Worm (Caenorhabditis elegans) whole organism, L2 larva: ENCODE measurements around the gene ZK596.3.
A peak's percentile ranks its signal among the peaks of the same experiment; 100 is the strongest.

Experiments used
- C34F6.9 ChIP-seq: fragments of 150-350 bp; optimal IDR thresholded peaks from 2 replicates; lab custom pipeline; 2014; ENCODE audit warnings: missing biosample characterization, missing genetic modification characterization
- F13H6.1 ChIP-seq: sonication (generic microtip); optimal IDR thresholded peaks from 2 replicates; lab custom pipeline; 2016; ENCODE audit warnings: missing genetic modification characterization, missing compliant biosample characterization
- R02D3.7 ChIP-seq: fragments of 150-350 bp; optimal IDR thresholded peaks from 2 replicates; lab custom pipeline; 2014; ENCODE audit warnings: missing biosample characterization, missing genetic modification characterization
- Y55F3AM.14 ChIP-seq: fragments of 200-800 bp; sonication (Bioruptor generic); optimal IDR thresholded peaks from 2 replicates; lab custom pipeline; 2018; ENCODE audit warnings: mild to moderate bottlenecking, missing genetic modification characterization, missing compliant biosample characterization
- ZK546.5 ChIP-seq: sonication (generic microtip); optimal IDR thresholded peaks from 2 replicates; lab custom pipeline; 2017; ENCODE audit warnings: missing biosample characterization, missing genetic modification characterization
- alr-1 ChIP-seq: fragments of 150-350 bp; optimal IDR thresholded peaks from 2 replicates; lab custom pipeline; 2014; ENCODE audit warnings: missing biosample characterization, missing genetic modification characterization
- aly-2 ChIP-seq: fragments of 150-350 bp; optimal IDR thresholded peaks from 2 replicates; lab custom pipeline; 2014; ENCODE audit warnings: missing biosample characterization, missing genetic modification characterization
- ama-1 ChIP-seq: fragments of 150-350 bp; optimal IDR thresholded peaks from 2 replicates; lab custom pipeline; 2018; ENCODE audit warnings: inconsistent platforms
- blmp-1 ChIP-seq: sonication (generic microtip); optimal IDR thresholded peaks from 2 replicates; lab custom pipeline; 2017; ENCODE audit warnings: missing genetic modification characterization, mild to moderate bottlenecking, missing compliant biosample characterization, antibody characterized with exemption, moderate library complexity; ENCODE audit not compliant: insufficient read depth
- ceh-16 ChIP-seq: fragments of 150-350 bp; optimal IDR thresholded peaks from 2 replicates; lab custom pipeline; 2014; ENCODE audit warnings: missing biosample characterization, missing genetic modification characterization
- ceh-82 ChIP-seq: fragments of 150-350 bp; optimal IDR thresholded peaks from 2 replicates; lab custom pipeline; 2014; ENCODE audit warnings: missing biosample characterization, missing genetic modification characterization
- crh-2 ChIP-seq: sonication (generic microtip); optimal IDR thresholded peaks from 2 replicates; lab custom pipeline; 2017; ENCODE audit warnings: missing biosample characterization, missing genetic modification characterization
- dmd-4 ChIP-seq: sonication (generic microtip); optimal IDR thresholded peaks from 2 replicates; lab custom pipeline; 2017; ENCODE audit warnings: missing biosample characterization, missing genetic modification characterization
- egl-27 ChIP-seq: sonication (generic microtip); optimal IDR thresholded peaks from 3 replicates; lab custom pipeline; 2017; ENCODE audit warnings: missing biosample characterization, missing genetic modification reagents, missing genetic modification characterization
- elt-1 ChIP-seq: fragments of 150-350 bp; optimal IDR thresholded peaks from 2 replicates; lab custom pipeline; 2014; ENCODE audit warnings: missing biosample characterization, missing genetic modification characterization
- elt-3 ChIP-seq: sonication (generic microtip); optimal IDR thresholded peaks from 2 replicates; lab custom pipeline; 2017; ENCODE audit warnings: missing biosample characterization, missing genetic modification characterization
- fos-1 ChIP-seq: fragments of 150-350 bp; optimal IDR thresholded peaks from 2 replicates; lab custom pipeline; 2014; ENCODE audit warnings: missing biosample characterization, missing genetic modification characterization
- gmeb-1 ChIP-seq: fragments of 150-350 bp; optimal IDR thresholded peaks from 2 replicates; lab custom pipeline; 2014; ENCODE audit warnings: missing biosample characterization, missing genetic modification characterization
- lin-11 ChIP-seq: fragments of 150-350 bp; sonication (generic microtip); optimal IDR thresholded peaks from 2 replicates; lab custom pipeline; 2014; ENCODE audit warnings: missing biosample characterization, missing genetic modification characterization, inconsistent platforms, mixed read lengths
- lin-13 ChIP-seq: fragments of 150-350 bp; optimal IDR thresholded peaks from 2 replicates; lab custom pipeline; 2014; ENCODE audit warnings: missing biosample characterization, missing genetic modification reagents, missing genetic modification characterization
- lin-39 ChIP-seq: fragments of 150-350 bp; optimal IDR thresholded peaks from 2 replicates; lab custom pipeline; 2014; ENCODE audit warnings: missing biosample characterization, missing genetic modification reagents, missing genetic modification characterization
- lsy-2 ChIP-seq, 2 experiments: fragments of 150-350 bp in 1 of 2; sonication (generic microtip) in 1 of 2; optimal IDR thresholded peaks; 2 replicates each; lab custom pipeline; 2014 to 2017; ENCODE audit warnings: missing biosample characterization in 2 of 2, missing genetic modification characterization in 2 of 2
- mab-5 ChIP-seq: fragments of 150-350 bp; optimal IDR thresholded peaks from 2 replicates; lab custom pipeline; 2014; ENCODE audit warnings: missing biosample characterization, missing genetic modification characterization
- mbf-1 ChIP-seq: sonication (generic microtip); optimal IDR thresholded peaks from 2 replicates; lab custom pipeline; 2017; ENCODE audit warnings: missing biosample characterization, missing genetic modification characterization
- mdl-1 ChIP-seq, 2 experiments: fragments of 150-350 bp in 1 of 2; sonication (generic microtip) in 1 of 2; optimal IDR thresholded peaks; 2 replicates each; lab custom pipeline; 2017; ENCODE audit warnings: missing biosample characterization in 2 of 2, missing genetic modification characterization in 2 of 2
- nhr-10 ChIP-seq: sonication (generic microtip); optimal IDR thresholded peaks from 2 replicates; lab custom pipeline; 2017; ENCODE audit warnings: missing biosample characterization, missing genetic modification characterization
- nhr-11 ChIP-seq: fragments of 150-350 bp; optimal IDR thresholded peaks from 2 replicates; lab custom pipeline; 2014; ENCODE audit warnings: missing biosample characterization, missing genetic modification characterization
- nhr-12 ChIP-seq: fragments of 150-350 bp; optimal IDR thresholded peaks from 2 replicates; lab custom pipeline; 2014; ENCODE audit warnings: missing biosample characterization, missing genetic modification characterization
- nhr-129 ChIP-seq: fragments of 150-350 bp; optimal IDR thresholded peaks from 2 replicates; lab custom pipeline; 2014; ENCODE audit warnings: missing biosample characterization, missing genetic modification characterization
- nhr-21 ChIP-seq: fragments of 150-350 bp; optimal IDR thresholded peaks from 2 replicates; lab custom pipeline; 2014; ENCODE audit warnings: missing biosample characterization, missing genetic modification characterization
- nhr-23 ChIP-seq: fragments of 150-350 bp; optimal IDR thresholded peaks from 2 replicates; lab custom pipeline; 2014; ENCODE audit warnings: missing biosample characterization, missing genetic modification reagents, missing genetic modification characterization
- nhr-237 ChIP-seq: fragments of 150-350 bp; optimal IDR thresholded peaks from 2 replicates; lab custom pipeline; 2014; ENCODE audit warnings: missing biosample characterization, missing genetic modification characterization
- nhr-25 ChIP-seq: fragments of 150-350 bp; sonication (generic microtip); optimal IDR thresholded peaks from 3 replicates; lab custom pipeline; 2014; ENCODE audit warnings: missing biosample characterization, missing genetic modification characterization
- nhr-6 ChIP-seq: fragments of 150-350 bp; optimal IDR thresholded peaks from 2 replicates; lab custom pipeline; 2014; ENCODE audit warnings: missing biosample characterization, missing genetic modification characterization
- nhr-77 ChIP-seq: fragments of 150-350 bp; optimal IDR thresholded peaks from 2 replicates; lab custom pipeline; 2014; ENCODE audit warnings: missing biosample characterization, missing genetic modification characterization
- peb-1 ChIP-seq: fragments of 150-350 bp; optimal IDR thresholded peaks from 2 replicates; lab custom pipeline; 2014; ENCODE audit warnings: missing biosample characterization, missing genetic modification characterization
- sem-4 ChIP-seq: fragments of 150-350 bp; optimal IDR thresholded peaks from 2 replicates; lab custom pipeline; 2014; ENCODE audit warnings: missing biosample characterization, missing genetic modification reagents, missing genetic modification characterization
- skn-1 ChIP-seq: sonication (generic microtip); optimal IDR thresholded peaks from 2 replicates; lab custom pipeline; 2017; ENCODE audit warnings: missing biosample characterization, missing genetic modification characterization
- sma-3 ChIP-seq: sonication (generic microtip); optimal IDR thresholded peaks from 2 replicates; lab custom pipeline; 2016; ENCODE audit warnings: missing genetic modification reagents, missing genetic modification characterization, missing compliant biosample characterization
- sma-9 ChIP-seq, 2 experiments: fragments of 150-350 bp in 1 of 2; sonication (generic microtip) in 1 of 2; optimal IDR thresholded peaks; 2 replicates each; lab custom pipeline; 2014 to 2016; ENCODE audit warnings: missing genetic modification characterization in 2 of 2, mild to moderate bottlenecking in 1 of 2, missing biosample characterization in 1 of 2, missing compliant biosample characterization in 1 of 2, missing genetic modification reagents in 1 of 2, moderate library complexity in 1 of 2
- snpc-4 ChIP-seq: fragments of 150-350 bp; optimal IDR thresholded peaks from 2 replicates; lab custom pipeline; 2014; ENCODE audit warnings: missing biosample characterization, missing genetic modification characterization
- unc-39 ChIP-seq: fragments of 150-350 bp; optimal IDR thresholded peaks from 2 replicates; lab custom pipeline; 2014; ENCODE audit warnings: missing biosample characterization, missing genetic modification characterization
- unc-55 ChIP-seq: fragments of 150-350 bp; sonication (generic microtip); optimal IDR thresholded peaks from 3 replicates; lab custom pipeline; 2014; ENCODE audit warnings: missing biosample characterization, missing genetic modification reagents, missing genetic modification characterization
- unc-62 ChIP-seq: fragments of 150-350 bp; optimal IDR thresholded peaks from 2 replicates; lab custom pipeline; 2014; ENCODE audit warnings: missing biosample characterization, missing genetic modification reagents, missing genetic modification characterization
- zag-1 ChIP-seq: fragments of 150-350 bp; optimal IDR thresholded peaks from 2 replicates; lab custom pipeline; 2014; ENCODE audit warnings: missing biosample characterization, missing genetic modification characterization
- ztf-1 ChIP-seq: fragments of 200-800 bp; sonication (Bioruptor generic); conservative IDR thresholded peaks from 2 replicates; pipeline ENCODE4 v1.3.6; 2022; ENCODE audit warnings: missing genetic modification characterization, missing compliant biosample characterization
- ztf-11 ChIP-seq: sonication (generic microtip); optimal IDR thresholded peaks from 2 replicates; lab custom pipeline; 2017; ENCODE audit warnings: missing biosample characterization, missing genetic modification characterization
- ztf-4 ChIP-seq: fragments of 150-350 bp; optimal IDR thresholded peaks from 2 replicates; lab custom pipeline; 2014; ENCODE audit warnings: missing biosample characterization, missing genetic modification characterization

The ZK596.3 gene

DNA sequence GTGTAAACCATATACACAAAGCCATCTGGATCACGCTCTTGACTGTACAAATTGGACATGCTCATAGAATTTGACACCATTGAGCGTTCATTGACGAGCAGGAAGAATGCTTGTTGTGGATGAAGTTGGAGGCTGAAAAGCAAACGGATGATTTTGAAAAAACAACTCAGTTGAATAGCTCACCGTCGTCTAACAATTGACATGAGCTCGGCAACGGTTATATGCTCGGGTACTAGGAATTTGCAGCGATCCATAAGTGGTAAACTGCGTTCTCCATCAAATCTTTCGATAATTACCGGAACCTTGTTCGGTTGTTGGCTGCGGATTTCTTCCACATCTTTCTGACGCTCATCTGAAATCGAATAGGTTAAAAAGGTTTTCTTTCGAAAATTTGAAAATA is 30.6 kb upstream of the ZK596.3 start:
- TF ChIP-seq nhr-10 (tag; lab: Kevin White, UChicago) (no peak), aly-2 (tag; lab: Kevin White, UChicago) (no peak), lin-39 (tag; lab: Kevin White, UChicago) (no peak), mdl-1 (tag; optimal IDR thresholded peaks at IDR 0.05; lab: Kevin White, UChicago) (no peak), sma-9 (GFP tag; optimal IDR thresholded peaks at IDR 0.05; lab: Kevin White, UChicago) (no peak), sma-9 (tag; optimal IDR thresholded peaks at IDR 0.05; lab: Kevin White, UChicago) (no peak), mbf-1 (tag; lab: Kevin White, UChicago) (no peak), nhr-23 (tag; lab: Kevin White, UChicago) (no peak), nhr-6 (no peak), lin-11 (tag; lab: Kevin White, UChicago) (no peak), zag-1 (tag; lab: Kevin White, UChicago) (no peak), egl-27 (tag; lab: Kevin White, UChicago) (no peak), crh-2 (no peak), ceh-16 (tag; lab: Kevin White, UChicago) (no peak), lsy-2 (tag; optimal IDR thresholded peaks at IDR 0.05; lab: Kevin White, UChicago) (no peak)

DNA sequence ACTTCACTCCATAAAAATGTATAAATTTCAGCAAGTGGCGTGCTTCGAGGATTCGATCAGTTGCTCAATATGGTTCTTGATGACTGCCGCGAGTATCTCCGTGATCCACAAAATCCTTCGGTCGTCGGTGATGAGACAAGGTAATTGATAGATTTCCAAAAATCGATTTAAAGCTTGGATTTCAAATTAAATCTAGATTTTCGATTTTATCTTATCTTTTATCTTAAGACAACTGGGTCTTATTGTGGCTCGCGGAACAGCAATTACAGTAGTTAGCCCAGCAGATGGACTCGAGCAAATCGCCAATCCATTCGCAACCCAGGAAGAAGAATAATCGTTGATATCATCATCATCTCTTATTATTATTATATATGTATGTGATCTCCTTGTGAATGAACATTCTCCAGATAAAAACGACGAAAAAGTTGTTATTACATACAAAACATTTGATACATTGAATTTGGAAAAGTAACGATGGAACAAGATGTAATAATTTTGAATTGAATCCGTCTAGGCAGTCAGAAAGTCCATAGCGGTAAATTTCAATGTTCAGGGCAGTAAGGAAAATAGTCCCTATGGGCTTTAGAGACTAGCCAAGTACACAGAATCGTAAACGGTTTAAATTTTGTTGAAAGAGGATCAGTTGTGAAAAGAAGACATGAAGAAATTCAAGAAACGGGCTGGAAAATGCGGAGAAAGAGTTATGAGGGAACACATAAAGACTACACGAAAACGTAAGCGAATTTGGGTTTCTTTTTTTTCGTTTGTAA is 29.8 kb upstream of the ZK596.3 start:
- TF ChIP-seq egl-27 (tag; lab: Kevin White, UChicago) (no peak), nhr-77 (tag; lab: Kevin White, UChicago) (no peak), nhr-21 (tag; lab: Kevin White, UChicago) (no peak), snpc-4 (tag; lab: Kevin White, UChicago) (no peak), elt-3 (tag; lab: Kevin White, UChicago) (no peak), sma-3 (GFP tag; lab: Kevin White, UChicago) (no peak), alr-1 (tag; lab: Kevin White, UChicago) (no peak), unc-39 (tag; lab: Kevin White, UChicago) (no peak), nhr-237 (tag; lab: Kevin White, UChicago) (no peak), F13H6.1 (no peak), crh-2 (peak; percentile 28), unc-55 (GFP tag; lab: Kevin White, UChicago) (no peak), lsy-2 (tag; optimal IDR thresholded peaks at IDR 0.05; lab: Kevin White, UChicago) (peak in 1 of 2 experiments; percentile 42), mdl-1 (tag; optimal IDR thresholded peaks at IDR 0.05; lab: Kevin White, UChicago) (no peak), ztf-1 (no peak), elt-1 (tag; lab: Kevin White, UChicago) (no peak), ceh-16 (tag; lab: Kevin White, UChicago) (no peak), lin-39 (tag; lab: Kevin White, UChicago) (no peak), mab-5 (tag; lab: Kevin White, UChicago) (no peak), nhr-129 (tag; lab: Kevin White, UChicago) (peak; percentile 36), dmd-4 (tag; lab: Kevin White, UChicago) (no peak), unc-62 (GFP tag; lab: Kevin White, UChicago) (no peak), ceh-82 (no peak), lin-11 (tag; lab: Kevin White, UChicago) (no peak), ZK546.5 (no peak), nhr-11 (tag; lab: Kevin White, UChicago) (no peak), lin-13 (GFP tag; lab: Kevin White, UChicago) (no peak), mbf-1 (tag; lab: Kevin White, UChicago) (no peak), sma-9 (GFP tag; optimal IDR thresholded peaks at IDR 0.05; lab: Kevin White, UChicago) (peak; percentile 42), sma-9 (tag; optimal IDR thresholded peaks at IDR 0.05; lab: Kevin White, UChicago) (no peak), nhr-10 (tag; lab: Kevin White, UChicago) (no peak), Y55F3AM.14 (peak; percentile 57), R02D3.7 (no peak), skn-1 (tag; lab: Kevin White, UChicago) (no peak), ama-1 (lab: Kevin White, UChicago) (peak; percentile 66), sem-4 (tag; lab: Kevin White, UChicago) (no peak), ztf-11 (no peak), zag-1 (tag; lab: Kevin White, UChicago) (no peak), blmp-1 (tag; lab: Kevin White, UChicago) (no peak), ztf-4 (peak; percentile 31), nhr-12 (tag; lab: Kevin White, UChicago) (no peak), peb-1 (tag; lab: Kevin White, UChicago) (no peak), fos-1 (tag; lab: Kevin White, UChicago) (no peak), nhr-6 (peak; percentile 6), nhr-25 (tag; lab: Kevin White, UChicago) (no peak), nhr-23 (tag; lab: Kevin White, UChicago) (no peak), aly-2 (tag; lab: Kevin White, UChicago) (no peak), gmeb-1 (tag; lab: Kevin White, UChicago) (peak; percentile 13), C34F6.9 (tag; lab: Kevin White, UChicago) (no peak)
